Worm (Caenorhabditis elegans) whole organism, L1 larva: ENCODE measurements around the gene T08A11.1.

Experiments used
- F16B12.6 ChIP-seq: fragments of 150-350 bp; optimal IDR thresholded peaks from 2 replicates; lab custom pipeline; 2014; ENCODE audit warnings: missing biosample characterization, missing genetic modification characterization
- alr-1 ChIP-seq: fragments of 200-800 bp; sonication (Bioruptor generic); optimal IDR thresholded peaks from 2 replicates; lab custom pipeline; 2018; ENCODE audit warnings: borderline replicate concordance, mild to moderate bottlenecking, missing genetic modification characterization, missing compliant biosample characterization
- ama-1 ChIP-seq: fragments of 150-350 bp; optimal IDR thresholded peaks from 2 replicates; lab custom pipeline; 2014
- blmp-1 ChIP-seq: fragments of 150-350 bp; optimal IDR thresholded peaks from 2 replicates; lab custom pipeline; 2014; ENCODE audit warnings: missing biosample characterization, missing genetic modification characterization
- ceh-8 ChIP-seq: fragments of 200-800 bp; sonication (Bioruptor generic); optimal IDR thresholded peaks from 2 replicates; lab custom pipeline; 2018; ENCODE audit warnings: mild to moderate bottlenecking, missing genetic modification characterization, moderate library complexity, missing compliant biosample characterization
- ceh-88 ChIP-seq: fragments of 200-800 bp; sonication (Bioruptor generic); IDR thresholded peaks from 2 replicates; pipeline ENCODE4 v1.3.6; 2022; ENCODE audit warnings: missing genetic modification characterization, missing compliant biosample characterization
- ceh-90 ChIP-seq: sonication (generic microtip); optimal IDR thresholded peaks from 2 replicates; lab custom pipeline; 2016; ENCODE audit warnings: missing genetic modification characterization, missing compliant biosample characterization
- efl-1 ChIP-seq, 4 experiments: fragments of 150-350 bp; optimal IDR thresholded peaks in 3 of 4; peaks in 1 of 4; 1 replicate in 1 of 4; 2 replicates in 3 of 4; lab custom pipeline; 2014; ENCODE audit warnings: missing biosample characterization in 2 of 4, missing genetic modification characterization in 2 of 4, missing genetic modification reagents in 2 of 4
- efl-3 ChIP-seq: fragments of 200-800 bp; sonication (Bioruptor generic); optimal IDR thresholded peaks from 2 replicates; lab custom pipeline; 2018; ENCODE audit warnings: mild to moderate bottlenecking, missing genetic modification characterization, missing compliant biosample characterization
- egl-13 ChIP-seq: sonication (generic microtip); optimal IDR thresholded peaks from 2 replicates; lab custom pipeline; 2016; ENCODE audit warnings: missing genotype, missing genetic modification reagents, missing genetic modification characterization, missing compliant biosample characterization
- egl-27 ChIP-seq, 2 experiments: fragments of 150-350 bp in 1 of 2; sonication (generic microtip); optimal IDR thresholded peaks; 3 replicates each; lab custom pipeline; 2017 to 2018; ENCODE audit warnings: missing biosample characterization in 2 of 2, missing genetic modification characterization in 2 of 2, missing genetic modification reagents in 2 of 2
- fkh-4 ChIP-seq: sonication (generic microtip); optimal IDR thresholded peaks from 2 replicates; lab custom pipeline; 2016; ENCODE audit warnings: missing compliant biosample characterization, missing genetic modification characterization, borderline replicate concordance
- fos-1 ChIP-seq: fragments of 150-350 bp; optimal IDR thresholded peaks from 2 replicates; lab custom pipeline; 2014; ENCODE audit warnings: missing biosample characterization, missing genetic modification characterization
- grh-1 ChIP-seq: fragments of 200-800 bp; sonication (Bioruptor generic); IDR thresholded peaks from 2 replicates; pipeline ENCODE4 v1.3.6; 2022; ENCODE audit warnings: missing genetic modification reagents, missing genetic modification characterization, missing compliant biosample characterization
- hlh-17 ChIP-seq: fragments of 200-800 bp; sonication (Bioruptor generic); optimal IDR thresholded peaks from 2 replicates; lab custom pipeline; 2018; ENCODE audit warnings: missing genetic modification characterization, mild to moderate bottlenecking, missing compliant biosample characterization, moderate library complexity, borderline replicate concordance
- hlh-4 ChIP-seq: sonication (generic microtip); optimal IDR thresholded peaks from 2 replicates; lab custom pipeline; 2016; ENCODE audit warnings: mild to moderate bottlenecking, missing genetic modification characterization, missing compliant biosample characterization
- irx-1 ChIP-seq: sonication (generic microtip); optimal IDR thresholded peaks from 2 replicates; lab custom pipeline; 2016; ENCODE audit warnings: missing genetic modification characterization, missing compliant biosample characterization
- jun-1 ChIP-seq: fragments of 150-350 bp; optimal IDR thresholded peaks from 2 replicates; lab custom pipeline; 2014; ENCODE audit warnings: missing biosample characterization, missing genetic modification reagents, missing genetic modification characterization
- lin-14 ChIP-seq: fragments of 200-800 bp; sonication (Bioruptor generic); optimal IDR thresholded peaks from 2 replicates; lab custom pipeline; 2018; ENCODE audit warnings: mild to moderate bottlenecking, missing genetic modification characterization, moderate library complexity, missing compliant biosample characterization
- lin-15B ChIP-seq: fragments of 150-350 bp; sonication (generic microtip); optimal IDR thresholded peaks from 3 replicates; lab custom pipeline; 2014; ENCODE audit warnings: missing biosample characterization, missing genetic modification characterization
- lin-35 ChIP-seq, 2 experiments: fragments of 150-350 bp; optimal IDR thresholded peaks; 2 replicates each; lab custom pipeline; 2014; ENCODE audit warnings: missing biosample characterization in 2 of 2, missing genetic modification characterization in 2 of 2, missing genetic modification reagents in 2 of 2
- lin-39 ChIP-seq: fragments of 150-350 bp; optimal IDR thresholded peaks from 2 replicates; lab custom pipeline; 2014; ENCODE audit warnings: missing biosample characterization, missing genetic modification reagents, missing genetic modification characterization
- lsy-2 ChIP-seq, 2 experiments: fragments of 150-350 bp; optimal IDR thresholded peaks; 2 replicates each; lab custom pipeline; 2014; ENCODE audit warnings: missing biosample characterization in 2 of 2, missing genetic modification characterization in 2 of 2
- mab-9 ChIP-seq: fragments of 200-800 bp; sonication (Bioruptor generic); IDR thresholded peaks from 2 replicates; pipeline ENCODE4 v1.3.6; 2022; ENCODE audit warnings: missing genetic modification reagents, missing genetic modification characterization, missing compliant biosample characterization
- mef-2 ChIP-seq: fragments of 150-350 bp; optimal IDR thresholded peaks from 2 replicates; lab custom pipeline; 2014; ENCODE audit warnings: missing biosample characterization, missing genetic modification characterization
- nhr-11 ChIP-seq: fragments of 150-350 bp; optimal IDR thresholded peaks from 2 replicates; lab custom pipeline; 2014; ENCODE audit warnings: missing biosample characterization, missing genetic modification characterization
- nhr-12 ChIP-seq: sonication (generic microtip); optimal IDR thresholded peaks from 2 replicates; lab custom pipeline; 2017; ENCODE audit warnings: missing biosample characterization, missing genetic modification characterization
- nhr-19 ChIP-seq: fragments of 200-800 bp; sonication (Bioruptor generic); conservative IDR thresholded peaks from 2 replicates; pipeline ENCODE4 v1.3.6; 2022; ENCODE audit warnings: missing genetic modification characterization, missing compliant biosample characterization
- nhr-20 ChIP-seq: sonication (generic microtip); optimal IDR thresholded peaks from 2 replicates; lab custom pipeline; 2016; ENCODE audit warnings: mild to moderate bottlenecking, missing genetic modification characterization, missing compliant biosample characterization
- nhr-28 ChIP-seq: fragments of 150-350 bp; optimal IDR thresholded peaks from 2 replicates; lab custom pipeline; 2014; ENCODE audit warnings: missing biosample characterization, missing genetic modification characterization
- nhr-47 ChIP-seq: sonication (generic microtip); optimal IDR thresholded peaks from 2 replicates; lab custom pipeline; 2016; ENCODE audit warnings: mild to moderate bottlenecking, missing genetic modification characterization, moderate library complexity, missing compliant biosample characterization
- nhr-71 ChIP-seq: sonication (generic microtip); optimal IDR thresholded peaks from 2 replicates; lab custom pipeline; 2016; ENCODE audit warnings: mild to moderate bottlenecking, missing genetic modification characterization, moderate library complexity, missing compliant biosample characterization
- nhr-90 ChIP-seq: sonication (generic microtip); optimal IDR thresholded peaks from 2 replicates; lab custom pipeline; 2016; ENCODE audit warnings: mild to moderate bottlenecking, missing genetic modification characterization, missing compliant biosample characterization; ENCODE audit not compliant: poor library complexity
- pax-3 ChIP-seq: fragments of 200-800 bp; sonication (Bioruptor generic); optimal IDR thresholded peaks from 2 replicates; lab custom pipeline; 2018; ENCODE audit warnings: mild to moderate bottlenecking, missing genetic modification characterization, moderate library complexity, missing compliant biosample characterization
- pqm-1 ChIP-seq: sonication (generic microtip); optimal IDR thresholded peaks from 3 replicates; lab custom pipeline; 2017; ENCODE audit warnings: missing biosample characterization, missing genetic modification characterization
- rnt-1 ChIP-seq: sonication (generic microtip); optimal IDR thresholded peaks from 2 replicates; lab custom pipeline; 2016; ENCODE audit warnings: mild to moderate bottlenecking, missing genetic modification characterization, moderate library complexity, missing compliant biosample characterization
- skn-1 ChIP-seq: fragments of 150-350 bp; optimal IDR thresholded peaks from 2 replicates; lab custom pipeline; 2014; ENCODE audit warnings: missing biosample characterization, missing genetic modification characterization
- snpc-4 ChIP-seq: fragments of 150-350 bp; optimal IDR thresholded peaks from 2 replicates; lab custom pipeline; 2014; ENCODE audit warnings: missing biosample characterization, missing genetic modification characterization
- snu-23 ChIP-seq: sonication (generic microtip); optimal IDR thresholded peaks from 2 replicates; lab custom pipeline; 2016; ENCODE audit warnings: missing genetic modification characterization, missing compliant biosample characterization
- sox-4 ChIP-seq: sonication (generic microtip); optimal IDR thresholded peaks from 2 replicates; lab custom pipeline; 2016; ENCODE audit warnings: missing genetic modification characterization, missing compliant biosample characterization
- sup-37 ChIP-seq: fragments of 200-800 bp; sonication (Bioruptor generic); optimal IDR thresholded peaks from 2 replicates; lab custom pipeline; 2018; ENCODE audit warnings: mild to moderate bottlenecking, missing genetic modification characterization, missing compliant biosample characterization
- swsn-7 ChIP-seq: sonication (generic microtip); optimal IDR thresholded peaks from 2 replicates; lab custom pipeline; 2016; ENCODE audit warnings: missing genetic modification characterization, missing compliant biosample characterization
- tbx-2 ChIP-seq: sonication (generic microtip); optimal IDR thresholded peaks from 2 replicates; lab custom pipeline; 2016; ENCODE audit warnings: missing genetic modification characterization, missing compliant biosample characterization
- unc-86 ChIP-seq: sonication (generic microtip); optimal IDR thresholded peaks from 2 replicates; lab custom pipeline; 2016; ENCODE audit warnings: missing genetic modification characterization, missing compliant biosample characterization
- zag-1 ChIP-seq: fragments of 150-350 bp; optimal IDR thresholded peaks from 2 replicates; lab custom pipeline; 2014; ENCODE audit warnings: missing biosample characterization, missing genetic modification characterization
- zip-4 ChIP-seq: fragments of 200-800 bp; sonication (Bioruptor generic); optimal IDR thresholded peaks from 2 replicates; lab custom pipeline; 2018; ENCODE audit warnings: mild to moderate bottlenecking, missing genetic modification characterization, moderate library complexity, missing compliant biosample characterization

T08A11.1 gene

ce11 chrIII:4274524-4274923 is 11.6 kb upstream of the T08A11.1 start:
- TF ChIP-seq fkh-4: no peak
- no peak for TF ChIP-seq efl-3
- no peak for TF ChIP-seq efl-1 (optimal IDR thresholded peaks at IDR 0.05; lab: Kevin White, UChicago)
- peak in 1 of 2 experiments; percentile 49 for TF ChIP-seq efl-1 (GFP tag; optimal IDR thresholded peaks at IDR 0.05 in 1 of 2; lab: Kevin White, UChicago)
- no peak for TF ChIP-seq F16B12.6 (tag; lab: Kevin White, UChicago)
- no peak for TF ChIP-seq fos-1
- TF ChIP-seq ceh-8 (GFP tag; lab: Kevin White, UChicago): no peak
- TF ChIP-seq mab-9: no peak
- peak; percentile 12 for TF ChIP-seq lin-14
- TF ChIP-seq sup-37: no peak
- TF ChIP-seq rnt-1: no peak

DNA sequence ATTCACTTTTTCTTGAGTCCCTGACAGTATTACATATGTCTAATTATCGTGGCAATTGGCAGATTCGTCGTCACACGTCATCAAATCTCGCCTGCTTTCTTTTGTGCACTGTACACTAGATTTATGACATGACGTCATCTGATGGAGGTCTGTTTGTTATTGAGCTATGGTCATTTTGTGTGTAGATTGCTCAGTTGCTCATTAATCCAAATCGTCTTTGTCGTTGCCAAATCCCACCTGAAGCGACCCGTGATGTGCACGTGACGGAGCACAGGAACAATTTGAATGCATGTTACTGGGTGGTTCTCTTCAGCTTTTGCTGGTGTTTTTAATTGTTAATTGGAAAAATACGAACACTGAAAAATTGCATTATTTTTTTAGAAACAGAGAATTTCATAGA is 9.9 kb upstream of the T08A11.1 start:
- TF ChIP-seq hlh-17 (GFP tag; lab: Kevin White, UChicago) (no peak), alr-1 (tag; lab: Kevin White, UChicago) (no peak), irx-1 (tag; lab: Kevin White, UChicago) (no peak), skn-1 (tag; lab: Kevin White, UChicago) (no peak), jun-1 (tag; lab: Kevin White, UChicago) (no peak), fos-1 (no peak), snpc-4 (no peak), rnt-1 (no peak)
- TF ChIP-seq, all 84 proteins: peak for 0

ce11 chrIII:4271059-4271458 is 8.1 kb upstream of the T08A11.1 start:
- TF ChIP-seq nhr-28 (tag; lab: Kevin White, UChicago): no peak
- TF ChIP-seq nhr-19 (GFP tag; lab: Robert Waterston, UW): no peak
- TF ChIP-seq snu-23: no peak
- TF ChIP-seq egl-27 (tag; optimal IDR thresholded peaks at IDR 0.05; lab: Kevin White, UChicago): no peak
- TF ChIP-seq tbx-2 (tag; lab: Kevin White, UChicago): no peak
- TF ChIP-seq lin-15B: no peak
- TF ChIP-seq F16B12.6 (tag; lab: Kevin White, UChicago): no peak
- TF ChIP-seq grh-1 (GFP tag; lab: Robert Waterston, UW): no peak
- no peak for TF ChIP-seq zag-1 (tag; lab: Kevin White, UChicago)
- no peak for TF ChIP-seq lin-39 (tag; lab: Kevin White, UChicago)
- TF ChIP-seq jun-1 (tag; lab: Kevin White, UChicago): no peak
- no peak for TF ChIP-seq swsn-7
- TF ChIP-seq nhr-11 (tag; lab: Kevin White, UChicago): no peak
- no peak for TF ChIP-seq sup-37
- TF ChIP-seq mef-2 (tag; lab: Kevin White, UChicago): no peak
- no peak for TF ChIP-seq nhr-71

ce11 chrIII:4269220-4269935 is 6.4 kb upstream of the T08A11.1 start, which contains the start of the genes sftb-1 and R10E4.1:
Gene sftb-1 (minus strand): TSS chrIII:4269270.
Gene R10E4.1 (plus strand): TSS chrIII:4269743.
- TF ChIP-seq lsy-2 (tag; optimal IDR thresholded peaks at IDR 0.05; lab: Kevin White, UChicago): peak; percentile 84 to 85
- TF ChIP-seq pqm-1 (tag; lab: Kevin White, UChicago): no peak
- peak; percentile 80 for TF ChIP-seq nhr-20
- TF ChIP-seq unc-86 (tag; lab: Kevin White, UChicago): peak; percentile 66
- TF ChIP-seq hlh-4 (tag; lab: Kevin White, UChicago): no peak
- TF ChIP-seq zip-4 (GFP tag; lab: Kevin White, UChicago): no peak
- TF ChIP-seq nhr-12 (tag; lab: Kevin White, UChicago): no peak
- no peak for TF ChIP-seq ceh-90 (tag; lab: Kevin White, UChicago)
- peak; percentile 77 for TF ChIP-seq nhr-90 (tag; lab: Kevin White, UChicago)
- peak; percentile 58 for TF ChIP-seq snpc-4
- TF ChIP-seq nhr-47: peak; percentile 86
- TF ChIP-seq ceh-88 (GFP tag; lab: Robert Waterston, UW): 0 out of 2 replicates have a peak, but pooled peaks have one; percentile 15
- TF ChIP-seq pax-3 (tag; lab: Kevin White, UChicago): no peak
- TF ChIP-seq efl-1 (optimal IDR thresholded peaks at IDR 0.05; lab: Kevin White, UChicago): peak; percentile 69 to 80
- peak; percentile 75 to 97 for TF ChIP-seq efl-1 (GFP tag; optimal IDR thresholded peaks at IDR 0.05 in 1 of 2; lab: Kevin White, UChicago)
- TF ChIP-seq snu-23: peak; percentile 85
- peak; percentile 40 for TF ChIP-seq jun-1 (tag; lab: Kevin White, UChicago)
- no peak for TF ChIP-seq hlh-17 (GFP tag; lab: Kevin White, UChicago)
- peak; percentile 52 for TF ChIP-seq sox-4 (tag; lab: Kevin White, UChicago)
- no peak for TF ChIP-seq ama-1 (lab: Kevin White, UChicago)
- TF ChIP-seq F16B12.6 (tag; lab: Kevin White, UChicago): peak; percentile 70
- peak; percentile 6 for TF ChIP-seq blmp-1 (tag; lab: Kevin White, UChicago)
- TF ChIP-seq sup-37: no peak
- peak; percentile 60 for TF ChIP-seq egl-13 (tag; lab: Kevin White, UChicago)
- TF ChIP-seq lin-35 (GFP tag; optimal IDR thresholded peaks at IDR 0.05; lab: Kevin White, UChicago): peak; percentile 78 to 87
